Worm (Caenorhabditis elegans) whole organism, early embryonic: ENCODE measurements around the gene vps-52.
A peak's percentile ranks its signal among the peaks of the same experiment; 100 is the strongest.

Experiments
- B0310.2 ChIP-seq: sonication (generic microtip); optimal IDR thresholded peaks from 2 replicates; lab custom pipeline; 2016; ENCODE audit warnings: mild to moderate bottlenecking, missing genetic modification characterization, missing compliant biosample characterization
- F13C5.2 ChIP-seq: sonication (generic microtip); optimal IDR thresholded peaks from 2 replicates; lab custom pipeline; 2017; ENCODE audit warnings: mild to moderate bottlenecking, missing genetic modification characterization, inconsistent platforms, missing compliant biosample characterization
- aly-1 ChIP-seq: sonication (generic microtip); optimal IDR thresholded peaks from 2 replicates; lab custom pipeline; 2016; ENCODE audit warnings: missing genetic modification characterization, missing compliant biosample characterization
- ama-1 ChIP-seq: fragments of 150-350 bp; optimal IDR thresholded peaks from 2 replicates; lab custom pipeline; 2014
- ceh-13 ChIP-seq: fragments of 200-800 bp; sonication (Bioruptor generic); optimal IDR thresholded peaks from 2 replicates; lab custom pipeline; 2018; ENCODE audit warnings: mild to moderate bottlenecking, missing genetic modification characterization, missing compliant biosample characterization
- ceh-36 ChIP-seq: sonication (generic microtip); optimal IDR thresholded peaks from 2 replicates; lab custom pipeline; 2016; ENCODE audit warnings: missing genetic modification characterization, inconsistent platforms, missing compliant biosample characterization
- ets-7 ChIP-seq: sonication (generic microtip); optimal IDR thresholded peaks from 2 replicates; lab custom pipeline; 2016; ENCODE audit warnings: missing genotype, missing genetic modification characterization, missing compliant biosample characterization
- flt-1 ChIP-seq: fragments of 200-800 bp; sonication (Bioruptor generic); IDR thresholded peaks from 2 replicates; pipeline ENCODE4 v1.3.6; 2022; ENCODE audit warnings: missing genetic modification characterization, missing compliant biosample characterization
- hmbx-1 ChIP-seq: sonication (generic microtip); optimal IDR thresholded peaks from 2 replicates; lab custom pipeline; 2016; ENCODE audit warnings: mild to moderate bottlenecking, missing genetic modification characterization, missing compliant biosample characterization
- hmg-4 ChIP-seq: fragments of 200-800 bp; sonication (Bioruptor generic); optimal IDR thresholded peaks from 2 replicates; lab custom pipeline; 2018; ENCODE audit warnings: mild to moderate bottlenecking, missing genetic modification characterization, missing compliant biosample characterization
- hnd-1 ChIP-seq: sonication (generic microtip); optimal IDR thresholded peaks from 2 replicates; lab custom pipeline; 2016; ENCODE audit warnings: missing genetic modification characterization, missing compliant biosample characterization
- pes-1 ChIP-seq: fragments of 200-800 bp; sonication (Bioruptor generic); IDR thresholded peaks from 2 replicates; pipeline ENCODE4 v1.3.6; 2022; ENCODE audit warnings: missing genetic modification reagents, missing genetic modification characterization, missing compliant biosample characterization
- scrt-1 ChIP-seq: fragments of 200-800 bp; sonication (Bioruptor generic); IDR thresholded peaks from 2 replicates; pipeline ENCODE4 v1.3.6; 2022; ENCODE audit warnings: missing genetic modification characterization, missing compliant biosample characterization
- sea-1 ChIP-seq: fragments of 200-800 bp; sonication (Bioruptor generic); conservative IDR thresholded peaks from 2 replicates; pipeline ENCODE4 v1.3.6; 2022; ENCODE audit warnings: missing genetic modification characterization, missing compliant biosample characterization
- tbx-11 ChIP-seq: fragments of 200-800 bp; sonication (Bioruptor generic); IDR thresholded peaks from 2 replicates; pipeline ENCODE4 v1.3.6; 2022; ENCODE audit warnings: missing genetic modification characterization, missing compliant biosample characterization
- tbx-37 ChIP-seq: fragments of 200-800 bp; sonication (Bioruptor generic); conservative IDR thresholded peaks from 2 replicates; pipeline ENCODE4 v1.3.6; 2022; ENCODE audit warnings: missing genetic modification reagents, missing genetic modification characterization, missing compliant biosample characterization
- tra-4 ChIP-seq: sonication (generic microtip); optimal IDR thresholded peaks from 2 replicates; lab custom pipeline; 2017; ENCODE audit warnings: missing genetic modification characterization, missing compliant biosample characterization

Gene vps-52

DNA sequence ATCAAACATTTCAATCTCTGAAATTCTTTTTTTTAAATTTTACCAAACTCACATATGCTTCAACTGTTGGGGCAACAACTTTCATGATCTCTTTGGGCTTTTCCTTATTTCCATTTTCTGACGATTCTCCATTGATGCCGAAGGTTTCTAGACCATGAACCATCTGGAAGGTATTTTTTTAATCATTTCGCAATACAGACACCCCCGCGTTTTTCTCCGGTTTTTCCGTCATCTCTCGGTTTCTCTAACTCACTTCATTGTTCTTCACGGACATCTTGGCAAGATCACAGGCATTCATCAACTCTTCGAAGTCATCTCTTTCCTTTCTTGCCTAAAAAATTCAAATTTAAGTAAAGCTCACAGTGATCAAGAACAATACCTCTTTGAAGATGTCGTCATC, 8.0 kb downstream of the vps-52 start:
- TF ChIP-seq ceh-36 (tag; lab: Kevin White, UChicago) (no peak), B0310.2 (tag; lab: Kevin White, UChicago) (no peak), F13C5.2 (no peak), ceh-13 (GFP tag; lab: Kevin White, UChicago) (no peak), hmg-4 (GFP tag; lab: Kevin White, UChicago) (no peak), pes-1 (GFP tag; lab: Robert Waterston, UW) (no peak), tra-4 (no peak), tbx-37 (GFP tag; lab: Robert Waterston, UW) (no peak), ets-7 (tag; lab: Kevin White, UChicago) (no peak), tbx-11 (GFP tag; lab: Robert Waterston, UW) (no peak), hnd-1 (tag; lab: Kevin White, UChicago) (no peak), scrt-1 (GFP tag; lab: Robert Waterston, UW) (no peak), hmbx-1 (tag; lab: Kevin White, UChicago) (no peak), sea-1 (GFP tag; lab: Robert Waterston, UW) (no peak), flt-1 (GFP tag; lab: Robert Waterston, UW) (no peak), ama-1 (lab: Kevin White, UChicago) (no peak), aly-1 (tag; lab: Kevin White, UChicago) (no peak)

- TF ChIP-seq F13C5.2 (no peak), aly-1 (tag; lab: Kevin White, UChicago) (no peak), ets-7 (tag; lab: Kevin White, UChicago) (no peak), tra-4 (no peak), ama-1 (lab: Kevin White, UChicago) (no peak), scrt-1 (GFP tag; lab: Robert Waterston, UW) (no peak), tbx-11 (GFP tag; lab: Robert Waterston, UW) (no peak), ceh-13 (GFP tag; lab: Kevin White, UChicago) (no peak), hnd-1 (tag; lab: Kevin White, UChicago) (no peak), hmbx-1 (tag; lab: Kevin White, UChicago) (no peak), hmg-4 (GFP tag; lab: Kevin White, UChicago) (no peak), tbx-37 (GFP tag; lab: Robert Waterston, UW) (no peak), B0310.2 (tag; lab: Kevin White, UChicago) (no peak), flt-1 (GFP tag; lab: Robert Waterston, UW) (no peak)
Observed at ce11 chrX:7573572-7573628, 8.3 kb downstream of the vps-52 start, which contains the start of the genes unc-98 and F08C6.18. Gene unc-98 (minus strand): TSS chrX:7573619. Gene F08C6.18 (minus strand): TSS chrX:7573628.

ce11 chrX:7573629-7574028, 8.5 kb downstream of the vps-52 start:
- TF ChIP-seq ceh-13 (GFP tag; lab: Kevin White, UChicago) (no peak), pes-1 (GFP tag; lab: Robert Waterston, UW) (no peak), hnd-1 (tag; lab: Kevin White, UChicago) (no peak), hmg-4 (GFP tag; lab: Kevin White, UChicago) (no peak), tbx-37 (GFP tag; lab: Robert Waterston, UW) (no peak), tra-4 (no peak)

DNA sequence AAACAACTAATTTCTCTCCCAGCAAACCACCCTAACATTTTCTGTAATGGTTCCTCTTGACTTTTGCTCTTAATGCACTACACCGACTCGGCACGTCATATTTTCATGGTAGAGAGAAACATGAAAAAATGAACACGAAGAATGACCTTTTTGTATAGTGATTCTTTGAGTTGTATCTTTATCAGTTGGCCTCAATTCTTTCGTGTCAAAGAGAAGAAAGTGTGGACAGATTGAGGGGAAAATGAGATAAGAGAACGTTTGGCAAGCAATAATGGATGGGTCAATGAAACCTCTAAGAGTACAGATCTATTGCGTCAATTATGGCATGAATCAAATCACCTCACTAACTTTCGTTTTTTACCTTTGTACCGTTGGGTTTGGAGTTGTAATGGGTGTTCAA, 10.8 kb downstream of the vps-52 start:
- no peak for TF ChIP-seq tra-4
- TF ChIP-seq ama-1 (lab: Kevin White, UChicago): no peak
- TF ChIP-seq hmbx-1 (tag; lab: Kevin White, UChicago): no peak
- TF ChIP-seq ceh-36 (tag; lab: Kevin White, UChicago): no peak
- no peak for TF ChIP-seq hnd-1 (tag; lab: Kevin White, UChicago)

ce11 chrX:7577458-7578158, 12.5 kb downstream of the vps-52 start:
- TF ChIP-seq ama-1 (lab: Kevin White, UChicago) (no peak), hmg-4 (GFP tag; lab: Kevin White, UChicago) (peak; percentile 14)

DNA sequence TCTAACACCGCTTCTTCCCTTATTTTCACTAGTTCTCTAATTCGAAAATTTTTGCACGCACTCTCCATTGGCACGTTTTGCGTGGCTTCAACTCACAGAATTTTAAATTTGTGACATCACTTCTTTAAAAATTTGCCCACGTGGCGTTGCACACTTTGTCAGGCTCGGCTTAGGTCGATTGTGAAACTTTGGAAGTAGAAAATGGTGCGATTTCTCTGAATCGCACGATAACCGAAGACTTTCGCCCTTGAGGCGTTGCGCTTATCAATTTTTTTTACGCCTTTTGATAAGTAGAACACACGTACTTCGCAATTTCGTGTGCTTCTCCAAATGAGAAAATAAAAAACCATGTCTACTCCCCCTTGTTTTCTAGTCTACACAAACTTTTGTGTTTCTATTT, 13.2 kb downstream of the vps-52 start:
- TF ChIP-seq scrt-1 (GFP tag; lab: Robert Waterston, UW) (no peak), pes-1 (GFP tag; lab: Robert Waterston, UW) (no peak), hmbx-1 (tag; lab: Kevin White, UChicago) (no peak), hnd-1 (tag; lab: Kevin White, UChicago) (no peak), ceh-36 (tag; lab: Kevin White, UChicago) (no peak), F13C5.2 (no peak), ceh-13 (GFP tag; lab: Kevin White, UChicago) (no peak), ama-1 (lab: Kevin White, UChicago) (no peak), tbx-37 (GFP tag; lab: Robert Waterston, UW) (no peak), flt-1 (GFP tag; lab: Robert Waterston, UW) (no peak), B0310.2 (tag; lab: Kevin White, UChicago) (no peak), aly-1 (tag; lab: Kevin White, UChicago) (no peak), tbx-11 (GFP tag; lab: Robert Waterston, UW) (no peak), sea-1 (GFP tag; lab: Robert Waterston, UW) (no peak)

ce11 chrX:7582223-7582622, 17.1 kb downstream of the vps-52 start:
- TF ChIP-seq tbx-11 (GFP tag; lab: Robert Waterston, UW) (no peak), flt-1 (GFP tag; lab: Robert Waterston, UW) (no peak), ceh-36 (tag; lab: Kevin White, UChicago) (no peak), sea-1 (GFP tag; lab: Robert Waterston, UW) (no peak), F13C5.2 (no peak), ama-1 (lab: Kevin White, UChicago) (no peak), hmg-4 (GFP tag; lab: Kevin White, UChicago) (no peak), ceh-13 (GFP tag; lab: Kevin White, UChicago) (no peak), ets-7 (tag; lab: Kevin White, UChicago) (no peak), B0310.2 (tag; lab: Kevin White, UChicago) (no peak), scrt-1 (GFP tag; lab: Robert Waterston, UW) (no peak), aly-1 (tag; lab: Kevin White, UChicago) (no peak), tbx-37 (GFP tag; lab: Robert Waterston, UW) (no peak), tra-4 (no peak), pes-1 (GFP tag; lab: Robert Waterston, UW) (no peak)
